Fruit fly (Drosophila melanogaster) whole organism, prepupa: ENCODE results near the gene CG3473.

ENCODE experiments used
- Blimp-1 ChIP-seq: fragments of 200-800 bp; sonication (Bioruptor generic); optimal IDR thresholded peaks from 3 replicates; lab custom pipeline; 2017; ENCODE audit warnings: missing biosample characterization, missing genetic modification characterization, mild to moderate bottlenecking, moderate library complexity, missing genetic modification reagents
- CG10631 ChIP-seq: fragments of 200-800 bp; sonication (Bioruptor generic); optimal IDR thresholded peaks from 2 replicates; lab custom pipeline; 2016; ENCODE audit warnings: missing biosample characterization, missing genetic modification characterization
- CG10669 ChIP-seq: fragments of 200-800 bp; sonication (Bioruptor generic); optimal IDR thresholded peaks from 3 replicates; lab custom pipeline; 2018; ENCODE audit warnings: missing biosample characterization, mild to moderate bottlenecking, missing genetic modification characterization, moderate library complexity
- CG11762 ChIP-seq: fragments of 200-800 bp; sonication (Bioruptor generic); optimal IDR thresholded peaks from 3 replicates; lab custom pipeline; 2016; ENCODE audit warnings: missing biosample characterization, missing genetic modification characterization; ENCODE audit not compliant: insufficient read depth
- CG15336 ChIP-seq: fragments of 200-800 bp; sonication (Bioruptor generic); IDR thresholded peaks from 2 replicates; pipeline ENCODE4 v1.3.6; 2022; ENCODE audit warnings: missing biosample characterization, missing genetic modification characterization
- CG1621 ChIP-seq: fragments of 200-800 bp; sonication (Bioruptor generic); optimal IDR thresholded peaks from 3 replicates; lab custom pipeline; 2018; ENCODE audit warnings: missing biosample characterization, mild to moderate bottlenecking, missing genetic modification characterization
- CG16779 ChIP-seq: fragments of 200-800 bp; sonication (Bioruptor generic); optimal IDR thresholded peaks from 3 replicates; lab custom pipeline; 2017; ENCODE audit warnings: missing biosample characterization, mild to moderate bottlenecking, missing genetic modification characterization
- CG3032 ChIP-seq: fragments of 200-800 bp; optimal IDR thresholded peaks from 2 replicates; lab custom pipeline; 2019; ENCODE audit warnings: missing biosample characterization, mild to moderate bottlenecking, missing genetic modification characterization, moderate library complexity
- CG31627 ChIP-seq: fragments of 200-800 bp; sonication (Bioruptor generic); optimal IDR thresholded peaks from 3 replicates; lab custom pipeline; 2016; ENCODE audit warnings: missing biosample characterization, missing genetic modification characterization
- CG32006 ChIP-seq: fragments of 200-800 bp; sonication (Bioruptor generic); optimal IDR thresholded peaks from 3 replicates; lab custom pipeline; 2017; ENCODE audit warnings: missing biosample characterization, mild to moderate bottlenecking, missing genetic modification characterization
- CG3919 ChIP-seq: fragments of 200-800 bp; sonication (Bioruptor generic); optimal IDR thresholded peaks from 3 replicates; lab custom pipeline; 2016; ENCODE audit warnings: missing biosample characterization, missing genetic modification characterization
- CG4318 ChIP-seq: fragments of 200-800 bp; sonication (Bioruptor generic); optimal IDR thresholded peaks from 3 replicates; lab custom pipeline; 2017; ENCODE audit warnings: missing biosample characterization, mild to moderate bottlenecking, missing genetic modification characterization
- CG6276 ChIP-seq: fragments of 200-800 bp; sonication (Bioruptor generic); optimal IDR thresholded peaks from 2 replicates; lab custom pipeline; 2017; ENCODE audit warnings: missing biosample characterization, mild to moderate bottlenecking, missing genetic modification characterization
- CG6808 ChIP-seq: fragments of 200-800 bp; sonication (Bioruptor generic); optimal IDR thresholded peaks from 3 replicates; lab custom pipeline; 2017; ENCODE audit warnings: missing biosample characterization, missing genetic modification characterization, mild to moderate bottlenecking, moderate library complexity, missing genetic modification reagents
- CG6854 ChIP-seq: fragments of 200-800 bp; sonication (Bioruptor generic); optimal IDR thresholded peaks from 2 replicates; lab custom pipeline; 2017; ENCODE audit warnings: missing biosample characterization, mild to moderate bottlenecking, missing genetic modification characterization
- CG7368 ChIP-seq: fragments of 200-800 bp; sonication (Bioruptor generic); optimal IDR thresholded peaks from 3 replicates; lab custom pipeline; 2016; ENCODE audit warnings: missing biosample characterization, missing genetic modification characterization
- CG8119 ChIP-seq: fragments of 200-800 bp; sonication (Bioruptor generic); IDR thresholded peaks from 3 replicates; pipeline ENCODE4 v1.3.6; 2022; ENCODE audit warnings: missing biosample characterization, missing genetic modification characterization
- CG8319 ChIP-seq: fragments of 200-800 bp; sonication (Bioruptor generic); optimal IDR thresholded peaks from 3 replicates; lab custom pipeline; 2016; ENCODE audit warnings: missing biosample characterization, missing genetic modification characterization
- CG9139 ChIP-seq: fragments of 200-800 bp; sonication (Bioruptor generic); optimal IDR thresholded peaks from 3 replicates; lab custom pipeline; 2017; ENCODE audit warnings: missing biosample characterization, mild to moderate bottlenecking, missing genetic modification characterization
- Eip75B ChIP-seq: fragments of 200-800 bp; sonication (Bioruptor generic); optimal IDR thresholded peaks from 3 replicates; lab custom pipeline; 2016; ENCODE audit warnings: missing biosample characterization, missing genetic modification characterization
- Eip78C ChIP-seq: fragments of 200-800 bp; sonication (Bioruptor generic); peaks from one replicate; lab custom pipeline; 2016; ENCODE audit warnings: missing biosample characterization, missing genetic modification characterization
- Ets21C ChIP-seq: fragments of 200-800 bp; sonication (Bioruptor generic); optimal IDR thresholded peaks from 3 replicates; lab custom pipeline; 2016; ENCODE audit warnings: missing biosample characterization, missing genetic modification characterization
- Ets96B ChIP-seq: fragments of 200-800 bp; optimal IDR thresholded peaks from 2 replicates; lab custom pipeline; 2019; ENCODE audit warnings: missing biosample characterization, mild to moderate bottlenecking, missing genetic modification characterization, moderate library complexity
- Gug ChIP-seq: fragments of 200-800 bp; sonication (Bioruptor generic); IDR thresholded peaks from 2 replicates; pipeline ENCODE4 v1.3.6; 2022; ENCODE audit warnings: missing biosample characterization, missing genetic modification characterization
- Hr39 ChIP-seq: fragments of 200-800 bp; sonication (Bioruptor generic); optimal IDR thresholded peaks from 2 replicates; lab custom pipeline; 2016; ENCODE audit warnings: missing biosample characterization, missing genetic modification characterization
- Hr4 ChIP-seq: fragments of 200-800 bp; sonication (Bioruptor generic); optimal IDR thresholded peaks from 3 replicates; lab custom pipeline; 2016; ENCODE audit warnings: missing biosample characterization, missing genetic modification characterization
- Lpt ChIP-seq: fragments of 200-800 bp; sonication (Bioruptor generic); optimal IDR thresholded peaks from 3 replicates; lab custom pipeline; 2016; ENCODE audit warnings: missing biosample characterization, missing genetic modification characterization
- Met ChIP-seq: fragments of 200-800 bp; sonication (Bioruptor generic); optimal IDR thresholded peaks from 3 replicates; lab custom pipeline; 2016; ENCODE audit warnings: missing biosample characterization, missing genetic modification characterization
- OdsH ChIP-seq: fragments of 200-800 bp; sonication (Bioruptor generic); optimal IDR thresholded peaks from 3 replicates; lab custom pipeline; 2016; ENCODE audit warnings: missing biosample characterization, missing genetic modification characterization
- Smox ChIP-seq: fragments of 200-800 bp; sonication (Bioruptor generic); optimal IDR thresholded peaks from 3 replicates; lab custom pipeline; 2016; ENCODE audit warnings: missing biosample characterization, missing genetic modification characterization
- Sox102F ChIP-seq: fragments of 200-800 bp; sonication (Bioruptor generic); optimal IDR thresholded peaks from 2 replicates; lab custom pipeline; 2016; ENCODE audit warnings: missing biosample characterization, mild to moderate bottlenecking, missing genetic modification characterization
- Sox14 ChIP-seq: fragments of 200-800 bp; sonication (Bioruptor generic); optimal IDR thresholded peaks from 3 replicates; lab custom pipeline; 2016; ENCODE audit warnings: missing biosample characterization, missing genetic modification characterization
- Sox15 ChIP-seq: fragments of 200-800 bp; sonication (Bioruptor generic); optimal IDR thresholded peaks from 3 replicates; lab custom pipeline; 2016; ENCODE audit warnings: missing biosample characterization, missing genetic modification characterization
- achi ChIP-seq: fragments of 200-800 bp; sonication (Bioruptor generic); optimal IDR thresholded peaks from 3 replicates; lab custom pipeline; 2016; ENCODE audit warnings: missing biosample characterization, missing genetic modification characterization
- cyc ChIP-seq: fragments of 200-800 bp; sonication (Bioruptor generic); optimal IDR thresholded peaks from 3 replicates; lab custom pipeline; 2016; ENCODE audit warnings: missing biosample characterization, missing genetic modification characterization
- dac ChIP-seq: fragments of 200-800 bp; sonication (Bioruptor generic); optimal IDR thresholded peaks from 2 replicates; lab custom pipeline; 2017; ENCODE audit warnings: missing biosample characterization, mild to moderate bottlenecking, missing genetic modification characterization
- dsx ChIP-seq: fragments of 200-800 bp; optimal IDR thresholded peaks from 3 replicates; lab custom pipeline; 2019; ENCODE audit warnings: missing biosample characterization, mild to moderate bottlenecking, missing genetic modification characterization, moderate library complexity; ENCODE audit not compliant: poor library complexity, severe bottlenecking
- eg ChIP-seq: fragments of 200-800 bp; sonication (Bioruptor generic); IDR thresholded peaks from 3 replicates; pipeline ENCODE4 v1.3.6; 2022; ENCODE audit warnings: missing biosample characterization, missing genetic modification characterization
- esn ChIP-seq: fragments of 200-800 bp; sonication (Bioruptor generic); optimal IDR thresholded peaks from 2 replicates; lab custom pipeline; 2016; ENCODE audit warnings: missing biosample characterization, mild to moderate bottlenecking, missing genetic modification characterization, moderate library complexity
- fd85E ChIP-seq: fragments of 200-800 bp; sonication (Bioruptor generic); optimal IDR thresholded peaks from 3 replicates; lab custom pipeline; 2016; ENCODE audit warnings: missing biosample characterization, missing genetic modification characterization
- fkh ChIP-seq: fragments of 200-800 bp; sonication (Bioruptor generic); optimal IDR thresholded peaks from 3 replicates; lab custom pipeline; 2017; ENCODE audit warnings: missing biosample characterization, mild to moderate bottlenecking, missing genetic modification characterization, moderate library complexity
- lz ChIP-seq: fragments of 200-800 bp; sonication (Bioruptor generic); optimal IDR thresholded peaks from 3 replicates; lab custom pipeline; 2016; ENCODE audit warnings: missing biosample characterization, missing genetic modification characterization
- net ChIP-seq: fragments of 200-800 bp; sonication (Bioruptor generic); optimal IDR thresholded peaks from 3 replicates; lab custom pipeline; 2016; ENCODE audit warnings: missing biosample characterization, missing genetic modification characterization
- pdm3 ChIP-seq: fragments of 200-800 bp; sonication (Bioruptor generic); optimal IDR thresholded peaks from 3 replicates; lab custom pipeline; 2016; ENCODE audit warnings: missing biosample characterization, missing genetic modification characterization
- salr ChIP-seq, 2 experiments: fragments of 200-800 bp; sonication (Bioruptor generic); optimal IDR thresholded peaks; 3 replicates each; lab custom pipeline; 2016 to 2018; ENCODE audit warnings: missing biosample characterization in 2 of 2, missing genetic modification characterization in 2 of 2, mild to moderate bottlenecking in 1 of 2
- spab ChIP-seq: fragments of 200-800 bp; sonication (Bioruptor generic); optimal IDR thresholded peaks from 2 replicates; lab custom pipeline; 2017; ENCODE audit warnings: missing biosample characterization, mild to moderate bottlenecking, missing genetic modification characterization, missing genetic modification reagents
- ss ChIP-seq, 2 experiments: fragments of 200-800 bp; sonication (Bioruptor generic); optimal IDR thresholded peaks; 2 replicates in 1 of 2; 3 replicates in 1 of 2; lab custom pipeline; 2017 to 2018; ENCODE audit warnings: mild to moderate bottlenecking in 2 of 2, missing biosample characterization in 2 of 2, missing genetic modification characterization in 2 of 2, moderate library complexity in 1 of 2
- svp ChIP-seq: fragments of 200-800 bp; sonication (Bioruptor generic); peaks from one replicate; lab custom pipeline; 2016; ENCODE audit warnings: missing biosample characterization, missing genetic modification characterization
- topi ChIP-seq: fragments of 200-800 bp; sonication (Bioruptor generic); optimal IDR thresholded peaks from 3 replicates; lab custom pipeline; 2016; ENCODE audit warnings: missing biosample characterization, missing genetic modification characterization
- vri ChIP-seq: fragments of 200-800 bp; sonication (Bioruptor generic); optimal IDR thresholded peaks from 3 replicates; lab custom pipeline; 2016; ENCODE audit warnings: missing biosample characterization, mild to moderate bottlenecking, missing genetic modification characterization

The CG3473 gene

DNA sequence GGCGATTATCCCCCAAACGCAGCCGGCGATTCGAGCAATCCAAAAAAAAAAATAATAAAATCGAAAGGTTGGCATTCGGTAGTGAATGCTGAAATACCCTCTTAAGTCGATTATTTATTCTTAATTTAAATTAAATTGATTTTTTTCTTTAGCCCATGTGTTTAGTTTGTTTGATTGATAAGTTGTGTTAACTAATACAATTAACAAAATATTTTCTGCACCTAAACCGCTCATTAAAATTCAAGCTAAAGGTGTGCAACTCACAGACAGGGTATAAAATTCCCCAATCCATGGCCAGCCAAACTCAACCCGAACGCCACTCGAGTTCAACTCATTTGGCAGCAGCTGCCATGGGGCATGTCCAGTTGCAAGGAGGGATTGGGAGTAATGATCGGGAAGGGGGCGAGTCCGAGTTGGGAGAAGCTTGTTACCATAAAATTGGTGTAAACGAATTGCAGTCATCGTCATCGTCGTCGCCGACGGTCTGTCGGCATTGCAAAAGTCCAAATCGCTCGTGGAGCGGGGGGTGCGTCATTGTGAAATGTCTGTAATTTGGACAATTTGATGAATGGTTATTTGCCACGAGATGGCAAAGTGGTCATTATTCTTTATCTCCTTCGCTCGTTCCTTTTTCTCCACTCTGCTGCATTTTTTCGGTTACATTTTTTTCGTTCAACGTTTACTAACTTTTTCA, 9.8 kb upstream of the CG3473 start:
- peak; percentile 91 for TF ChIP-seq CG15336 (GFP tag; lab: Robert Waterston, UW)
- peak; percentile 69 for TF ChIP-seq Sox15 (GFP tag; lab: Kevin White, UChicago)
- TF ChIP-seq CG1621 (tag; lab: Kevin White, UChicago): no peak
- TF ChIP-seq Gug (GFP tag; lab: Robert Waterston, UW): peak; percentile 61
- TF ChIP-seq CG16779: peak; percentile 57
- TF ChIP-seq CG10669 (GFP tag; lab: Kevin White, UChicago): peak; percentile 55
- peak; percentile 87 for TF ChIP-seq Smox (GFP tag; lab: Kevin White, UChicago)
- peak; percentile 98 for TF ChIP-seq svp (GFP tag; lab: Kevin White, UChicago)
- peak; percentile 93 for TF ChIP-seq esn (GFP tag; lab: Kevin White, UChicago)
- TF ChIP-seq Ets21C (GFP tag; lab: Kevin White, UChicago): peak; percentile 78
- TF ChIP-seq dsx: peak; percentile 55
- peak; percentile 65 for TF ChIP-seq Ets96B
- TF ChIP-seq CG8319 (GFP tag; lab: Kevin White, UChicago): peak; percentile 67
- peak; percentile 92 for TF ChIP-seq topi
- peak; percentile 63 for TF ChIP-seq CG7368 (GFP tag; lab: Kevin White, UChicago)
- peak; percentile 97 for TF ChIP-seq Eip78C (GFP tag; lab: Kevin White, UChicago)
- peak; percentile 73 for TF ChIP-seq vri
- peak; percentile 63 for TF ChIP-seq CG32006
- peak; percentile 66 for TF ChIP-seq CG10631 (GFP tag; lab: Kevin White, UChicago)
- TF ChIP-seq net (GFP tag; lab: Kevin White, UChicago): peak; percentile 58
- peak; percentile 54 for TF ChIP-seq CG6276
- peak; percentile 90 for TF ChIP-seq cyc (GFP tag; lab: Kevin White, UChicago)
- peak; percentile 92 for TF ChIP-seq Met (GFP tag; lab: Kevin White, UChicago)
- peak; percentile 48 for TF ChIP-seq spab
- TF ChIP-seq achi (GFP tag; lab: Kevin White, UChicago): peak; percentile 76
- peak; percentile 12 for TF ChIP-seq dac
- TF ChIP-seq Lpt (GFP tag; lab: Kevin White, UChicago): peak; percentile 28
- peak; percentile 74 to 79 for TF ChIP-seq ss (GFP tag; optimal IDR thresholded peaks at IDR 0.05; lab: Kevin White, UChicago)
- peak; percentile 80 for TF ChIP-seq OdsH (GFP tag; lab: Kevin White, UChicago)
- peak; percentile 83 for TF ChIP-seq eg (GFP tag; lab: Robert Waterston, UW)
- TF ChIP-seq Eip75B (GFP tag; lab: Kevin White, UChicago): peak; percentile 85
- no peak for TF ChIP-seq fkh (GFP tag; lab: Kevin White, UChicago)
- TF ChIP-seq CG11762 (GFP tag; lab: Kevin White, UChicago): peak; percentile 60
- peak; percentile 75 for TF ChIP-seq Sox14 (GFP tag; lab: Kevin White, UChicago)
- peak; percentile 35 for TF ChIP-seq CG6808 (GFP tag; lab: Kevin White, UChicago)
- peak; percentile 88 for TF ChIP-seq CG8119 (GFP tag; lab: Robert Waterston, UW)
- peak in 1 of 2 experiments; percentile 0 for TF ChIP-seq salr (GFP tag; optimal IDR thresholded peaks at IDR 0.05; lab: Kevin White, UChicago)
- peak; percentile 47 for TF ChIP-seq fd85E (GFP tag; lab: Kevin White, UChicago)
- peak; percentile 83 for TF ChIP-seq CG31627 (GFP tag; lab: Kevin White, UChicago)
- no peak for TF ChIP-seq CG9139 (GFP tag; lab: Kevin White, UChicago)
- TF ChIP-seq Hr4 (GFP tag; lab: Kevin White, UChicago): peak; percentile 81
- peak; percentile 79 for TF ChIP-seq Hr39 (GFP tag; lab: Kevin White, UChicago)
- TF ChIP-seq CG4318 (GFP tag; lab: Kevin White, UChicago): peak; percentile 14
- TF ChIP-seq Blimp-1 (GFP tag; lab: Kevin White, UChicago): peak; percentile 64
- peak; percentile 84 for TF ChIP-seq Sox102F (GFP tag; lab: Kevin White, UChicago)
- peak; percentile 65 for TF ChIP-seq CG6854 (GFP tag; lab: Kevin White, UChicago)
- peak; percentile 88 for TF ChIP-seq lz (GFP tag; lab: Kevin White, UChicago)
- peak; percentile 81 for TF ChIP-seq pdm3 (GFP tag; lab: Kevin White, UChicago)
- peak; percentile 81 for TF ChIP-seq CG3919 (GFP tag; lab: Kevin White, UChicago)
- peak; percentile 31 for TF ChIP-seq CG3032 (tag; lab: Kevin White, UChicago)
